Fruit fly (Drosophila melanogaster) whole organism, embryonic: ENCODE measurements around the gene CG12560.

ENCODE experiments used
- Asciz ChIP-seq: fragments of 200-800 bp; sonication (Bioruptor generic); optimal IDR thresholded peaks from 2 replicates; lab custom pipeline; 2017; ENCODE audit warnings: missing biosample characterization, mild to moderate bottlenecking, missing genetic modification characterization, missing genetic modification reagents
- BEAF-32 ChIP-seq: fragments of 200-800 bp; sonication (Bioruptor generic); optimal IDR thresholded peaks from 3 replicates; lab custom pipeline; 2017; ENCODE audit warnings: missing biosample characterization, missing genetic modification characterization, mild to moderate bottlenecking, moderate library complexity, missing genetic modification reagents
- Bgb ChIP-seq: fragments of 200-800 bp; sonication (Bioruptor generic); IDR thresholded peaks from 2 replicates; pipeline ENCODE4 v1.3.6; 2022; ENCODE audit warnings: missing biosample characterization, missing genetic modification characterization; ENCODE audit not compliant: partially characterized antibody
- CG10267 ChIP-seq: fragments of 200-800 bp; sonication (Bioruptor generic); optimal IDR thresholded peaks from 2 replicates; lab custom pipeline; 2018; ENCODE audit warnings: missing biosample characterization, mild to moderate bottlenecking, missing genetic modification characterization, moderate library complexity
- CG13287 ChIP-seq: fragments of 200-800 bp; sonication (Bioruptor generic); IDR thresholded peaks from 2 replicates; pipeline ENCODE4 v1.3.6; 2022; ENCODE audit warnings: missing biosample characterization, missing genetic modification characterization; ENCODE audit not compliant: partially characterized antibody
- CG13624 ChIP-seq: fragments of 200-800 bp; sonication (Bioruptor generic); optimal IDR thresholded peaks from 2 replicates; lab custom pipeline; 2016; ENCODE audit warnings: missing biosample characterization, missing genetic modification characterization
- CG15514 ChIP-seq: fragments of 200-800 bp; sonication (Bioruptor generic); optimal IDR thresholded peaks from 3 replicates; lab custom pipeline; 2017; ENCODE audit warnings: missing biosample characterization, missing genetic modification characterization, mild to moderate bottlenecking, moderate library complexity, missing genetic modification reagents
- CG17186 ChIP-seq: fragments of 200-800 bp; sonication (Bioruptor generic); optimal IDR thresholded peaks from 3 replicates; lab custom pipeline; 2017; ENCODE audit warnings: missing biosample characterization, missing genetic modification reagents, missing genetic modification characterization
- CG17829 ChIP-seq: fragments of 200-800 bp; optimal IDR thresholded peaks from 2 replicates; lab custom pipeline; 2019; ENCODE audit warnings: missing biosample characterization, mild to moderate bottlenecking, missing genetic modification characterization, moderate library complexity
- CG2129 ChIP-seq: fragments of 200-800 bp; sonication (Bioruptor generic); IDR thresholded peaks from 2 replicates; pipeline ENCODE4 v1.3.6; 2022; ENCODE audit warnings: missing biosample characterization, missing genetic modification characterization; ENCODE audit not compliant: partially characterized antibody
- CG2199 ChIP-seq: fragments of 200-800 bp; sonication (Bioruptor generic); IDR thresholded peaks from 3 replicates; pipeline ENCODE4 v1.3.6; 2022; ENCODE audit warnings: missing biosample characterization, missing genetic modification characterization
- CG3065 ChIP-seq: fragments of 200-800 bp; sonication (Bioruptor generic); optimal IDR thresholded peaks from 2 replicates; lab custom pipeline; 2016; ENCODE audit warnings: missing biosample characterization, missing genetic modification characterization
- CG31224 ChIP-seq: fragments of 200-800 bp; sonication (Bioruptor generic); IDR thresholded peaks from 2 replicates; pipeline ENCODE4 v1.3.6; 2022; ENCODE audit warnings: missing biosample characterization, missing genetic modification characterization
- CG4617 ChIP-seq: fragments of 200-800 bp; sonication (Bioruptor generic); optimal IDR thresholded peaks from 3 replicates; lab custom pipeline; 2016; ENCODE audit warnings: missing biosample characterization, missing genetic modification characterization, borderline replicate concordance
- CG9797 ChIP-seq: fragments of 200-800 bp; sonication (Bioruptor generic); optimal IDR thresholded peaks from 3 replicates; lab custom pipeline; 2018; ENCODE audit warnings: missing biosample characterization, mild to moderate bottlenecking, missing genetic modification characterization
- CTCF ChIP-seq: fragments of 200-800 bp; sonication (Bioruptor generic); optimal IDR thresholded peaks from 2 replicates; lab custom pipeline; 2017; ENCODE audit warnings: missing biosample characterization, mild to moderate bottlenecking, missing genetic modification characterization, moderate library complexity
- Camta ChIP-seq: fragments of 200-800 bp; sonication (Bioruptor generic); optimal IDR thresholded peaks from 2 replicates; lab custom pipeline; 2016; ENCODE audit warnings: missing biosample characterization, missing genetic modification characterization
- Dll ChIP-seq: fragments of 200-800 bp; sonication (Bioruptor generic); IDR thresholded peaks from 4 replicates; pipeline ENCODE4 v1.3.6; 2022; ENCODE audit warnings: missing biosample characterization, missing genetic modification characterization; ENCODE audit not compliant: partially characterized antibody
- Eip74EF ChIP-seq, 2 experiments: fragments of 200-800 bp in 1 of 2; fragments of >200 bp in 1 of 2; sonication (Bioruptor generic) in 1 of 2; optimal IDR thresholded peaks; 2 replicates each; lab custom pipeline; 2017 to 2019; ENCODE audit warnings: missing biosample characterization in 2 of 2, missing genetic modification characterization in 2 of 2, mild to moderate bottlenecking in 1 of 2, moderate library complexity in 1 of 2
- Ets65A ChIP-seq: fragments of 200-800 bp; sonication (Bioruptor generic); peaks from one replicate; lab custom pipeline; 2016; ENCODE audit warnings: missing biosample characterization, missing genetic modification characterization
- H15 ChIP-seq: fragments of 200-800 bp; sonication (Bioruptor generic); IDR thresholded peaks from 3 replicates; pipeline ENCODE4 v1.3.6; 2022; ENCODE audit warnings: missing biosample characterization, missing genetic modification characterization
- H2.0 ChIP-seq: fragments of 200-800 bp; sonication (Bioruptor generic); IDR thresholded peaks from 2 replicates; pipeline ENCODE4 v1.3.6; 2022; ENCODE audit warnings: missing biosample characterization, missing genetic modification characterization
- Lhr ChIP-seq: fragments of 200-800 bp; sonication (Bioruptor generic); optimal IDR thresholded peaks from 3 replicates; lab custom pipeline; 2017; ENCODE audit warnings: mild to moderate bottlenecking, missing biosample characterization, missing genetic modification reagents, missing genetic modification characterization
- MBD-R2 ChIP-seq: fragments of 200-800 bp; sonication (Bioruptor generic); IDR thresholded peaks from 2 replicates; pipeline ENCODE4 v1.3.6; 2022; ENCODE audit warnings: missing biosample characterization, missing genetic modification characterization
- MESR4 ChIP-seq: fragments of 200-800 bp; sonication (Bioruptor generic); optimal IDR thresholded peaks from 2 replicates; lab custom pipeline; 2018; ENCODE audit warnings: missing biosample characterization, mild to moderate bottlenecking, missing genetic modification characterization, moderate library complexity
- Med ChIP-seq: fragments of 200-800 bp; sonication (Bioruptor generic); peaks from one replicate; lab custom pipeline; 2016; ENCODE audit warnings: missing biosample characterization, missing genetic modification characterization, mild to moderate bottlenecking, inconsistent platforms, moderate library complexity
- Mes4 ChIP-seq: fragments of 200-800 bp; sonication (Bioruptor generic); optimal IDR thresholded peaks from 2 replicates; lab custom pipeline; 2016; ENCODE audit warnings: missing biosample characterization, missing genetic modification characterization
- Vsx1 ChIP-seq: fragments of 200-800 bp; sonication (Bioruptor generic); optimal IDR thresholded peaks from 2 replicates; lab custom pipeline; 2017; ENCODE audit warnings: missing biosample characterization, mild to moderate bottlenecking, missing genetic modification characterization, missing genetic modification reagents
- cas ChIP-seq: fragments of 200-800 bp; sonication (Bioruptor generic); IDR thresholded peaks from 2 replicates; pipeline ENCODE4 v1.3.6; 2022; ENCODE audit warnings: missing biosample characterization, missing genetic modification characterization
- eve ChIP-seq, 2 experiments: fragments of >200 bp; optimal IDR thresholded peaks; 2 replicates each; lab custom pipeline; 2017; ENCODE audit warnings: missing biosample characterization in 2 of 2, missing genetic modification characterization in 2 of 2
- fd102C ChIP-seq: fragments of 200-800 bp; sonication (Bioruptor generic); optimal IDR thresholded peaks from 2 replicates; lab custom pipeline; 2018; ENCODE audit warnings: missing biosample characterization, mild to moderate bottlenecking, missing genetic modification characterization, moderate library complexity
- gfzf ChIP-seq: fragments of 200-800 bp; sonication (Bioruptor generic); optimal IDR thresholded peaks from 2 replicates; lab custom pipeline; 2016; ENCODE audit warnings: missing biosample characterization, mild to moderate bottlenecking, missing genetic modification characterization, moderate library complexity
- gsb-n ChIP-seq: fragments of 200-800 bp; sonication (Bioruptor generic); optimal IDR thresholded peaks from 3 replicates; lab custom pipeline; 2018; ENCODE audit warnings: missing biosample characterization, mild to moderate bottlenecking, missing genetic modification characterization
- hb ChIP-seq: fragments of 200-800 bp; sonication (Bioruptor generic); IDR thresholded peaks from 3 replicates; pipeline ENCODE4 v1.3.6; 2022; ENCODE audit warnings: missing biosample characterization, missing genetic modification characterization; ENCODE audit not compliant: partially characterized antibody
- insv ChIP-seq, 2 experiments: fragments of 200-800 bp; sonication (Bioruptor generic); optimal IDR thresholded peaks; 3 replicates each; lab custom pipeline; 2016 to 2018; ENCODE audit warnings: missing biosample characterization in 2 of 2, missing genetic modification characterization in 2 of 2
- inv ChIP-seq: fragments of 200-800 bp; sonication (Bioruptor generic); IDR thresholded peaks from 2 replicates; pipeline ENCODE4 v1.3.6; 2022; ENCODE audit warnings: missing biosample characterization, missing genetic modification characterization; ENCODE audit not compliant: partially characterized antibody
- knrl ChIP-seq: fragments of 200-800 bp; sonication (Bioruptor generic); IDR thresholded peaks from 3 replicates; pipeline ENCODE4 v1.3.6; 2022; ENCODE audit warnings: missing biosample characterization, missing genetic modification characterization; ENCODE audit not compliant: partially characterized antibody
- lmd ChIP-seq: fragments of 200-800 bp; sonication (Bioruptor generic); IDR thresholded peaks from 2 replicates; pipeline ENCODE4 v1.3.6; 2022; ENCODE audit warnings: missing biosample characterization, missing genetic modification characterization
- mld ChIP-seq: fragments of 200-800 bp; sonication (Bioruptor generic); IDR thresholded peaks from 3 replicates; pipeline ENCODE4 v1.3.6; 2022; ENCODE audit warnings: missing biosample characterization, missing genetic modification characterization; ENCODE audit not compliant: partially characterized antibody
- nmo ChIP-seq: fragments of 200-800 bp; sonication (Bioruptor generic); optimal IDR thresholded peaks from 2 replicates; lab custom pipeline; 2018; ENCODE audit warnings: missing biosample characterization, mild to moderate bottlenecking, missing genetic modification characterization, moderate library complexity
- org-1 ChIP-seq: fragments of 200-800 bp; sonication (Bioruptor generic); optimal IDR thresholded peaks from 2 replicates; lab custom pipeline; 2017; ENCODE audit warnings: missing biosample characterization, missing genetic modification characterization
- phol ChIP-seq: fragments of 200-800 bp; sonication (Bioruptor generic); optimal IDR thresholded peaks from 3 replicates; lab custom pipeline; 2018; ENCODE audit warnings: missing biosample characterization, mild to moderate bottlenecking, missing genetic modification characterization, moderate library complexity
- sd ChIP-seq: fragments of 200-800 bp; sonication (Bioruptor generic); optimal IDR thresholded peaks from 3 replicates; lab custom pipeline; 2018; ENCODE audit warnings: missing biosample characterization, mild to moderate bottlenecking, missing genetic modification characterization, moderate library complexity
- stwl ChIP-seq: fragments of 200-800 bp; sonication (Bioruptor generic); optimal IDR thresholded peaks from 3 replicates; lab custom pipeline; 2018; ENCODE audit warnings: missing biosample characterization, mild to moderate bottlenecking, missing genetic modification characterization, moderate library complexity
- tna ChIP-seq: fragments of 200-800 bp; sonication (Bioruptor generic); IDR thresholded peaks from 2 replicates; pipeline ENCODE4 v1.3.6; 2022; ENCODE audit warnings: missing biosample characterization, missing genetic modification characterization; ENCODE audit not compliant: partially characterized antibody
- twi ChIP-seq: fragments of 200-800 bp; optimal IDR thresholded peaks from 2 replicates; lab custom pipeline; 2019; ENCODE audit warnings: missing biosample characterization, mild to moderate bottlenecking, missing genetic modification characterization, moderate library complexity
- zfh1 ChIP-seq: fragments of 200-800 bp; sonication (Bioruptor generic); IDR thresholded peaks from 3 replicates; pipeline ENCODE4 v1.3.6; 2022; ENCODE audit warnings: missing biosample characterization, missing genetic modification characterization

Gene CG12560

DNA sequence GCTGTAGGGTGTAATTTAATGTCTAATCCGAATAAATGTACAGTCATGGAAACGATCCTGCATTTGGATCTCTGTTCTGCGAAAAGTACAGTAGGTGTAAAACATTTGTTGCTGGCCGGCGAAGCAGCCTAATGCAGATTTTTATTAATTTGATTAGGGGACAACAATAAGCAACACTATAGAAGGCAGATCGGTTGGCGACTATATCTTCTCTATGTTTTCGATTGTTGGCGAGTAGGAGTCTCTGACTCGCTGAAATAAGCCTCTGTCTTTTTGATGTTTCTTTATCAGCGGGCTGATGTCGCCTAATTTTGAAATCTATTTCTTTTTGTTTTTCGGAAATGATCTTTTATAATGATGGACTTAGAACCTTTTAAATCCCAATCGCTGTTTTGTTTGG is 20.8 kb upstream of the CG12560 start (continued):
- TF ChIP-seq knrl (GFP tag; lab: Robert Waterston, UW) (peak; percentile 17; the same call in 1 of the 3 replicates), CG9797 (GFP tag; lab: Kevin White, UChicago) (no peak), CG3065 (GFP tag; lab: Kevin White, UChicago) (no peak), CG31224 (GFP tag; lab: Robert Waterston, UW) (no peak), Eip74EF (GFP tag; optimal IDR thresholded peaks at IDR 0.05; lab: Kevin White, UChicago) (no peak), Dll (peak; percentile 28; the same call in 1 of the 4 replicates), CG13287 (GFP tag; lab: Robert Waterston, UW) (peak; percentile 40), mld (GFP tag; lab: Robert Waterston, UW) (no peak), cas (no peak), twi (tag; lab: Kevin White, UChicago) (no peak), sd (tag; lab: Kevin White, UChicago) (no peak), CG17829 (tag; lab: Kevin White, UChicago) (no peak), CG13624 (GFP tag; lab: Kevin White, UChicago) (no peak)
- TF ChIP-seq, all 482 proteins: peak for 13

DNA sequence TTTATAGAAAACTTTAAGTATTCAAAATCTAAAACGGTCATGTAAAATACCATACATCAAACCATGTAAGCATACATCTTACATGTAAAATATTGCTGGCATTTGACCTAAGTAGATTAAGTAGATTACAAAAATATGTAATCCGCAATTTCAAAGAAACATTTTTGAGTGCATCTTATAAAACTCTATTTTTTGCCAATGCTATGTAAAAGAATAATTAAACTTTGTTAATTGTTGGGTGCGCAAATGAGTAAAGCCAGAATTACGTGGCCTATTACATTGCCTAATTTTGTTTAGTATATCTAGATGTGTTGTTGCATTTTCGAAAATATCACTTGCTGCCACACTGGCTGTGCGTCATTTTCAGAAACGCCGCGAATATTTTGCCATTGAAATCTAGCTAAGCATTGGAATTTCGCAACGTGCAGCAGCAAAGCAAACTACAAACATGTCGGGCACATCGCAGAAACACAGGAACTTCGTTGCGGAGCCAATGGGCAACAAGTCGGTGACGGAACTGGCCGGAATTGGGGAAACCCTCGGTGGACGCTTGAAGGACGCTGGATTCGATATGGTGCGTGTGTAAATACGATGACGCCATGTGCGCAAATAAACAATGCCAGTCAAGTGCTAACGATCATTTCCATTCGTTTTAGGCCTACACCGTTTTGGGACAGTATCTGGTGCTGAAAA is 20.0 kb upstream of the CG12560 start, which contains the start of gene baf:
Gene baf, plus strand, starts transcription at position 303 of the 693 bp plus-strand sequence.
- TF ChIP-seq Vsx1 (GFP tag; lab: Kevin White, UChicago) (no peak), Med (peak; percentile 81), fd102C (GFP tag; lab: Kevin White, UChicago) (no peak), CG2129 (GFP tag; lab: Robert Waterston, UW) (no peak), CG17186 (peak; percentile 34), tna (GFP tag; lab: Robert Waterston, UW) (peak; percentile 14; the same call in 1 of the 2 replicates), hb (GFP tag; lab: Robert Waterston, UW) (no peak), CG15514 (GFP tag; lab: Kevin White, UChicago) (no peak), CTCF (GFP tag; lab: Kevin White, UChicago) (peak; percentile 68), inv (0 out of 2 replicates have a peak, but pooled peaks have one; percentile 35), Mes4 (GFP tag; lab: Kevin White, UChicago) (no peak), gfzf (GFP tag; lab: Kevin White, UChicago) (peak; percentile 85), Asciz (GFP tag; lab: Kevin White, UChicago) (no peak), H15 (no peak), CG2199 (no peak), stwl (peak; percentile 36), Ets65A (GFP tag; lab: Kevin White, UChicago) (no peak), MESR4 (GFP tag; lab: Kevin White, UChicago) (peak; percentile 71), nmo (GFP tag; lab: Kevin White, UChicago) (peak; percentile 7), BEAF-32 (GFP tag; lab: Kevin White, UChicago) (peak; percentile 29), mld (GFP tag; lab: Robert Waterston, UW) (no peak), insv (GFP tag; optimal IDR thresholded peaks at IDR 0.05; lab: Kevin White, UChicago) (no peak), phol (tag; lab: Kevin White, UChicago) (peak; percentile 20), gsb-n (tag; lab: Kevin White, UChicago) (peak; percentile 7), MBD-R2 (GFP tag; lab: Robert Waterston, UW) (peak; percentile 41), lmd (GFP tag; lab: Robert Waterston, UW) (no peak), CG10267 (tag; lab: Kevin White, UChicago) (peak; percentile 26), H2.0 (no peak), Camta (peak; percentile 4), Lhr (GFP tag; lab: Kevin White, UChicago) (peak; percentile 60), Bgb (peak; percentile 63), zfh1 (0 out of 3 replicates have a peak, but pooled peaks have one; percentile 22), eve (GFP tag; optimal IDR thresholded peaks at IDR 0.05; lab: Kevin White, UChicago) (no peak), org-1 (GFP tag; lab: Kevin White, UChicago) (no peak), CG4617 (GFP tag; lab: Kevin White, UChicago) (no peak)
